Fruit fly (Drosophila melanogaster) whole organism, embryonic: Measurements from ENCODE around the gene CG15446.

Experiments
- CG14667 ChIP-seq: fragments of 200-800 bp; sonication (Bioruptor generic); IDR thresholded peaks from 2 replicates; pipeline ENCODE4 v1.3.6; 2022; ENCODE audit warnings: missing biosample characterization, missing genetic modification characterization
- CG1602 ChIP-seq: fragments of 200-800 bp; sonication (Bioruptor generic); optimal IDR thresholded peaks from 3 replicates; lab custom pipeline; 2016; ENCODE audit warnings: missing biosample characterization, missing genetic modification characterization
- CG16813 ChIP-seq: fragments of 200-800 bp; sonication (Bioruptor generic); IDR thresholded peaks from 3 replicates; pipeline ENCODE4 v1.3.6; 2022; ENCODE audit warnings: missing biosample characterization, missing genetic modification characterization; ENCODE audit not compliant: partially characterized antibody
- CG9437 ChIP-seq: fragments of 200-800 bp; sonication (Bioruptor generic); optimal IDR thresholded peaks from 2 replicates; lab custom pipeline; 2018; ENCODE audit warnings: missing biosample characterization, mild to moderate bottlenecking, missing genetic modification characterization
- Dbx ChIP-seq: fragments of 200-800 bp; sonication (Bioruptor generic); IDR thresholded peaks from 3 replicates; pipeline ENCODE4 v1.3.6; 2022; ENCODE audit warnings: missing biosample characterization, missing genetic modification characterization
- HHEX ChIP-seq: fragments of 200-800 bp; sonication (Bioruptor generic); optimal IDR thresholded peaks from 3 replicates; lab custom pipeline; 2017; ENCODE audit warnings: missing biosample characterization, mild to moderate bottlenecking, missing genetic modification characterization, missing genetic modification reagents
- amos ChIP-seq: fragments of 200-800 bp; sonication (Bioruptor generic); IDR thresholded peaks from 2 replicates; pipeline ENCODE4 v1.3.6; 2022; ENCODE audit warnings: missing biosample characterization, missing genetic modification characterization; ENCODE audit not compliant: partially characterized antibody
- luna ChIP-seq: fragments of 200-800 bp; sonication (Bioruptor generic); optimal IDR thresholded peaks from 2 replicates; lab custom pipeline; 2016; ENCODE audit warnings: missing biosample characterization, missing genetic modification characterization
- onecut ChIP-seq: fragments of 200-800 bp; sonication (Bioruptor generic); IDR thresholded peaks from 2 replicates; pipeline ENCODE4 v1.3.6; 2022; ENCODE audit warnings: missing biosample characterization, missing genetic modification characterization
- sima ChIP-seq: fragments of 200-800 bp; sonication (Bioruptor generic); optimal IDR thresholded peaks from 2 replicates; lab custom pipeline; 2016; ENCODE audit warnings: missing biosample characterization, missing genetic modification characterization

- TF ChIP-seq CG1602 (GFP tag; lab: Kevin White, UChicago) (no peak), Dbx (GFP tag; lab: Robert Waterston, UW) (no peak), CG14667 (no peak), onecut (GFP tag; lab: Robert Waterston, UW) (no peak), luna (no peak), CG9437 (GFP tag; lab: Kevin White, UChicago) (no peak), amos (no peak), sima (GFP tag; lab: Kevin White, UChicago) (no peak), CG16813 (GFP tag; lab: Robert Waterston, UW) (no peak), HHEX (GFP tag; lab: Kevin White, UChicago) (no peak)
Measured at dm6 chrX:21123499-21123898, 21.5 kb upstream of the CG15446 start, which contains the start of gene ldd.
